Fruit fly (Drosophila melanogaster) whole organism, embryonic: ENCODE results near the gene Zdhhc8.

ENCODE experiments used
- Atf6 ChIP-seq: fragments of 200-800 bp; sonication (Bioruptor generic); IDR thresholded peaks from 2 replicates; pipeline ENCODE4 v1.3.6; 2022; ENCODE audit warnings: missing biosample characterization, missing genetic modification characterization
- Awh ChIP-seq: fragments of 200-800 bp; sonication (Bioruptor generic); IDR thresholded peaks from 2 replicates; pipeline ENCODE4, ENCODE4 v1.3.6; 2022; ENCODE audit warnings: missing biosample characterization, missing genetic modification characterization
- Blimp-1 ChIP-seq: fragments of 200-800 bp; sonication (Bioruptor generic); optimal IDR thresholded peaks from 3 replicates; lab custom pipeline; 2018; ENCODE audit warnings: missing biosample characterization, missing genetic modification characterization, mild to moderate bottlenecking, moderate library complexity, missing genetic modification reagents
- CG10147 ChIP-seq: fragments of 200-800 bp; sonication (Bioruptor generic); optimal IDR thresholded peaks from 2 replicates; lab custom pipeline; 2019; ENCODE audit warnings: missing biosample characterization, mild to moderate bottlenecking, missing genetic modification characterization, moderate library complexity
- CG10565 ChIP-seq: fragments of 200-800 bp; sonication (Bioruptor generic); optimal IDR thresholded peaks from 3 replicates; lab custom pipeline; 2016; ENCODE audit warnings: missing biosample characterization, mild to moderate bottlenecking, missing genetic modification characterization
- CG12769 ChIP-seq: fragments of 200-800 bp; sonication (Bioruptor generic); optimal IDR thresholded peaks from 2 replicates; lab custom pipeline; 2019; ENCODE audit warnings: missing biosample characterization, mild to moderate bottlenecking, missing genetic modification characterization, moderate library complexity
- CG1603 ChIP-seq: fragments of 200-800 bp; sonication (Bioruptor generic); optimal IDR thresholded peaks from 2 replicates; lab custom pipeline; 2019; ENCODE audit warnings: missing biosample characterization, mild to moderate bottlenecking, missing genetic modification characterization, moderate library complexity
- CG16779 ChIP-seq: fragments of 200-800 bp; sonication (Bioruptor generic); IDR thresholded peaks from 2 replicates; pipeline ENCODE4 v1.3.6; 2022; ENCODE audit warnings: missing biosample characterization, missing genetic modification characterization
- CG30020 ChIP-seq: fragments of 200-800 bp; optimal IDR thresholded peaks from 2 replicates; lab custom pipeline; 2019; ENCODE audit warnings: missing biosample characterization, mild to moderate bottlenecking, missing genetic modification characterization, moderate library complexity
- CG3838 ChIP-seq: fragments of 200-800 bp; sonication (Bioruptor generic); optimal IDR thresholded peaks from 3 replicates; lab custom pipeline; 2016; ENCODE audit warnings: missing biosample characterization, missing genetic modification characterization
- CG4854 ChIP-seq: fragments of 200-800 bp; sonication (Bioruptor generic); optimal IDR thresholded peaks from 2 replicates; lab custom pipeline; 2016; ENCODE audit warnings: missing biosample characterization, missing genetic modification characterization, inconsistent platforms
- CG7839 ChIP-seq: fragments of 200-800 bp; sonication (Bioruptor generic); optimal IDR thresholded peaks from 3 replicates; lab custom pipeline; 2018; ENCODE audit warnings: missing biosample characterization, mild to moderate bottlenecking, missing genetic modification characterization, moderate library complexity
- CG7963 ChIP-seq: fragments of 200-800 bp; sonication (Bioruptor generic); IDR thresholded peaks from 3 replicates; pipeline ENCODE4 v1.3.6; 2022; ENCODE audit warnings: missing biosample characterization, missing genetic modification characterization; ENCODE audit not compliant: partially characterized antibody
- CG8089 ChIP-seq: fragments of 200-800 bp; sonication (Bioruptor generic); optimal IDR thresholded peaks from 3 replicates; lab custom pipeline; 2016; ENCODE audit warnings: missing biosample characterization, missing genetic modification characterization
- CG8290 ChIP-seq, 3 experiments: fragments of 200-800 bp; sonication (Bioruptor generic); optimal IDR thresholded peaks; 2 replicates each; lab custom pipeline; 2016 to 2019; ENCODE audit warnings: missing biosample characterization in 3 of 3, missing genetic modification characterization in 3 of 3, mild to moderate bottlenecking in 2 of 3, moderate library complexity in 1 of 3
- CG9215 ChIP-seq: fragments of 200-800 bp; sonication (Bioruptor generic); IDR thresholded peaks from 2 replicates; pipeline ENCODE4 v1.3.6; 2022; ENCODE audit warnings: missing biosample characterization, missing genetic modification characterization
- CTCF ChIP-seq: fragments of 200-800 bp; sonication (Bioruptor generic); optimal IDR thresholded peaks from 2 replicates; lab custom pipeline; 2017; ENCODE audit warnings: missing biosample characterization, mild to moderate bottlenecking, missing genetic modification characterization, moderate library complexity
- CrebB ChIP-seq: fragments of 200-800 bp; sonication (Bioruptor generic); optimal IDR thresholded peaks from 3 replicates; lab custom pipeline; 2018; ENCODE audit warnings: missing biosample characterization, mild to moderate bottlenecking, missing genetic modification characterization
- Dfd ChIP-seq, 2 experiments: fragments of >200 bp; optimal IDR thresholded peaks; 2 replicates each; lab custom pipeline; 2017; ENCODE audit warnings: missing biosample characterization in 2 of 2, missing genetic modification characterization in 2 of 2
- Elba2 ChIP-seq: fragments of 200-800 bp; sonication (Bioruptor generic); optimal IDR thresholded peaks from 3 replicates; lab custom pipeline; 2016; ENCODE audit warnings: missing biosample characterization, missing genetic modification characterization
- Fer1 ChIP-seq: fragments of 200-800 bp; sonication (Bioruptor generic); optimal IDR thresholded peaks from 2 replicates; lab custom pipeline; 2017; ENCODE audit warnings: missing biosample characterization, mild to moderate bottlenecking, missing genetic modification characterization
- Hr3 ChIP-seq: fragments of 200-800 bp; sonication (Bioruptor generic); optimal IDR thresholded peaks from 3 replicates; lab custom pipeline; 2016; ENCODE audit warnings: missing biosample characterization, missing genetic modification characterization
- MBD-R2 ChIP-seq: fragments of 200-800 bp; sonication (Bioruptor generic); IDR thresholded peaks from 2 replicates; pipeline ENCODE4 v1.3.6; 2022; ENCODE audit warnings: missing biosample characterization, missing genetic modification characterization
- NC2β ChIP-seq: fragments of 200-800 bp; sonication (Bioruptor generic); optimal IDR thresholded peaks from 2 replicates; lab custom pipeline; 2016; ENCODE audit warnings: missing biosample characterization, missing genetic modification characterization
- NfI ChIP-seq: fragments of 200-800 bp; sonication (Bioruptor generic); optimal IDR thresholded peaks from 3 replicates; lab custom pipeline; 2018; ENCODE audit warnings: missing biosample characterization, mild to moderate bottlenecking, missing genetic modification characterization, moderate library complexity
- Ptx1 ChIP-seq: fragments of 200-800 bp; sonication (Bioruptor generic); IDR thresholded peaks from 2 replicates; pipeline ENCODE4 v1.3.6; 2022; ENCODE audit warnings: missing biosample characterization, missing genetic modification characterization
- al ChIP-seq: fragments of 200-800 bp; sonication (Bioruptor generic); IDR thresholded peaks from 2 replicates; pipeline ENCODE4 v1.3.6; 2022; ENCODE audit warnings: missing biosample characterization, missing genetic modification characterization
- bab2 ChIP-seq: fragments of 200-800 bp; sonication (Bioruptor generic); optimal IDR thresholded peaks from 2 replicates; lab custom pipeline; 2016; ENCODE audit warnings: missing biosample characterization, missing genetic modification characterization
- br ChIP-seq: fragments of >200 bp; optimal IDR thresholded peaks from 2 replicates; lab custom pipeline; 2017
- bsh ChIP-seq, 2 experiments: fragments of 200-800 bp; sonication (Bioruptor generic); optimal IDR thresholded peaks; 2 replicates each; lab custom pipeline; 2017 to 2018; ENCODE audit warnings: mild to moderate bottlenecking in 2 of 2, missing biosample characterization in 2 of 2, missing genetic modification characterization in 2 of 2, moderate library complexity in 1 of 2
- cato ChIP-seq: fragments of 200-800 bp; sonication (Bioruptor generic); optimal IDR thresholded peaks from 2 replicates; lab custom pipeline; 2016; ENCODE audit warnings: missing biosample characterization, missing genetic modification characterization, borderline replicate concordance
- grau ChIP-seq: fragments of 200-800 bp; optimal IDR thresholded peaks from 3 replicates; lab custom pipeline; 2019; ENCODE audit warnings: missing biosample characterization, mild to moderate bottlenecking, missing genetic modification characterization, moderate library complexity
- ind ChIP-seq: fragments of 200-800 bp; sonication (Bioruptor generic); optimal IDR thresholded peaks from 3 replicates; lab custom pipeline; 2016; ENCODE audit warnings: missing biosample characterization, missing genetic modification characterization
- ken ChIP-seq: fragments of 200-800 bp; sonication (Bioruptor generic); IDR thresholded peaks from 3 replicates; pipeline ENCODE4 v1.3.6; 2022; ENCODE audit warnings: missing biosample characterization, missing genetic modification characterization
- lab ChIP-seq: fragments of 200-800 bp; sonication (Bioruptor generic); optimal IDR thresholded peaks from 3 replicates; lab custom pipeline; 2017; ENCODE audit warnings: missing biosample characterization, missing genetic modification characterization, mild to moderate bottlenecking, moderate library complexity, missing genetic modification reagents
- mam ChIP-seq: fragments of 200-800 bp; sonication (Bioruptor generic); optimal IDR thresholded peaks from 3 replicates; lab custom pipeline; 2016; ENCODE audit warnings: missing biosample characterization, missing genetic modification characterization
- odd ChIP-seq: fragments of 200-800 bp; sonication (Bioruptor generic); optimal IDR thresholded peaks from 2 replicates; lab custom pipeline; 2017; ENCODE audit warnings: missing biosample characterization, mild to moderate bottlenecking, missing genetic modification characterization
- pho ChIP-seq: fragments of 200-800 bp; sonication (Bioruptor generic); optimal IDR thresholded peaks from 2 replicates; lab custom pipeline; 2016; ENCODE audit warnings: missing biosample characterization, missing genetic modification characterization
- repo ChIP-seq: fragments of 200-800 bp; sonication (Bioruptor generic); optimal IDR thresholded peaks from 2 replicates; lab custom pipeline; 2016; ENCODE audit warnings: missing biosample characterization, missing genetic modification characterization
- salm ChIP-seq: fragments of 200-800 bp; sonication (Bioruptor generic); optimal IDR thresholded peaks from 2 replicates; lab custom pipeline; 2018; ENCODE audit warnings: missing biosample characterization, mild to moderate bottlenecking, missing genetic modification characterization
- sqz ChIP-seq: fragments of 200-800 bp; sonication (Bioruptor generic); optimal IDR thresholded peaks from 3 replicates; lab custom pipeline; 2018; ENCODE audit warnings: missing biosample characterization, mild to moderate bottlenecking, missing genetic modification characterization
- tgo ChIP-seq: fragments of 200-800 bp; sonication (Bioruptor generic); IDR thresholded peaks from 3 replicates; pipeline ENCODE4 v1.3.6; 2022; ENCODE audit warnings: missing biosample characterization, missing genetic modification characterization

The Zdhhc8 gene

dm6 chrX:9399810-9400209, 43.8 kb upstream of the Zdhhc8 start (continued):
- TF ChIP-seq lab (GFP tag; lab: Kevin White, UChicago) = peak; percentile 19
- TF ChIP-seq Atf6 (GFP tag; lab: Robert Waterston, UW) = no peak
- TF ChIP-seq bsh (GFP tag; optimal IDR thresholded peaks at IDR 0.05; lab: Kevin White, UChicago) = peak in 1 of 2 experiments; percentile 7
- TF ChIP-seq Fer1 (GFP tag; lab: Kevin White, UChicago) = no peak
- TF ChIP-seq bab2 (GFP tag; lab: Kevin White, UChicago) = no peak
- TF ChIP-seq CG16779 (GFP tag; lab: Robert Waterston, UW) = no peak
- TF ChIP-seq CG12769 (tag; lab: Kevin White, UChicago) = peak; percentile 27
- peak; percentile 7 for TF ChIP-seq ind (GFP tag; lab: Kevin White, UChicago)
- TF ChIP-seq CG7839 (tag; lab: Kevin White, UChicago) = peak; percentile 28
- no peak for TF ChIP-seq CG9215 (GFP tag; lab: Robert Waterston, UW)
- no peak for TF ChIP-seq al (GFP tag; lab: Robert Waterston, UW)
- no peak for TF ChIP-seq Awh (GFP tag; lab: Robert Waterston, UW)
- TF ChIP-seq CG8089 = no peak
- TF ChIP-seq ken (GFP tag; lab: Robert Waterston, UW) = no peak
- TF ChIP-seq CG3838 (GFP tag; lab: Kevin White, UChicago) = no peak
- TF ChIP-seq Hr3 (GFP tag; lab: Kevin White, UChicago) = no peak
- TF ChIP-seq CG8290 (GFP tag; optimal IDR thresholded peaks at IDR 0.05; lab: Kevin White, UChicago) = no peak
- peak in 1 of 2 experiments; percentile 22 for TF ChIP-seq CG8290 (tag; optimal IDR thresholded peaks at IDR 0.05; lab: Kevin White, UChicago)
- TF ChIP-seq repo (GFP tag; lab: Kevin White, UChicago) = no peak
- no peak for TF ChIP-seq NC2β (GFP tag; lab: Kevin White, UChicago)
- 0 out of 2 replicates have a peak, but pooled peaks have one; percentile 14 for TF ChIP-seq Ptx1
- no peak for TF ChIP-seq Elba2 (GFP tag; lab: Kevin White, UChicago)
- no peak for TF ChIP-seq salm (tag; lab: Kevin White, UChicago)
- no peak for TF ChIP-seq CG10565 (GFP tag; lab: Kevin White, UChicago)
- TF ChIP-seq odd (GFP tag; lab: Kevin White, UChicago) = no peak
- TF ChIP-seq mam (GFP tag; lab: Kevin White, UChicago) = no peak
- peak; percentile 24 for TF ChIP-seq CG1603 (tag; lab: Kevin White, UChicago)
- no peak for TF ChIP-seq grau (tag; lab: Kevin White, UChicago)
- no peak for TF ChIP-seq pho (GFP tag; lab: Kevin White, UChicago)
- no peak for TF ChIP-seq CG30020 (tag; lab: Kevin White, UChicago)
- TF ChIP-seq MBD-R2 (GFP tag; lab: Robert Waterston, UW) = no peak

DNA sequence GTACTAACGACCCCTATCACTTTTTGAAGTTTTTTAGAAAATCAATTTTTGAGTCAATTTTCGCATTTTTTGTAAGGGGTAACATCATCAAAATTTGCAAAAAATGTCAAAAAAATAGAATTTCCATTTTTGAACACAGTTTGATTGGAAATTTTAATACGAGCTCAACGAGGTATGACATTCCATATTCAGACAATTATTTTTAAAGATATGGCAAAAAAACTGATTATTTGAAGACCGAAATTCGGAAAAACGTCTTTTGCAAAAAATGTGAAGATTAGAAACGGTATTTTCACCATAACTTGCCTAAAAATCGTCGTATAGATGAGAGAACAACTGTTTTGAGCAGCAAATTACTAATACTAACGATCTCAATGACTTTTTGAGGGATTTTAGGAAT, 40.8 kb upstream of the Zdhhc8 start:
- peak in 1 of 2 experiments; percentile 74 for TF ChIP-seq Dfd (GFP tag; optimal IDR thresholded peaks at IDR 0.05; lab: Kevin White, UChicago)

dm6 chrX:9394880-9395279, 38.9 kb upstream of the Zdhhc8 start:
- TF ChIP-seq tgo (GFP tag; lab: Robert Waterston, UW) (no peak), sqz (no peak), cato (GFP tag; lab: Kevin White, UChicago) (no peak), Blimp-1 (GFP tag; lab: Kevin White, UChicago) (peak; percentile 1), NfI (GFP tag; lab: Kevin White, UChicago) (no peak)

- TF ChIP-seq CTCF (GFP tag; lab: Kevin White, UChicago) = peak; percentile 75
- TF ChIP-seq CG10147 = no peak
- TF ChIP-seq CrebB (tag; lab: Kevin White, UChicago) = no peak
- TF ChIP-seq CG4854 (GFP tag; lab: Kevin White, UChicago) = no peak
- no peak for TF ChIP-seq br (lab: Kevin White, UChicago)
- no peak for TF ChIP-seq CG7963 (GFP tag; lab: Robert Waterston, UW)
Measured at dm6 chrX:9394358-9394757, 38.3 kb upstream of the Zdhhc8 start.
